Fruit fly (Drosophila melanogaster): ENCODE data around the gene Eig71Ef.

Gene Eig71Ef

dm6 chr3L:15692794-15693532, 35.8 kb upstream of the Eig71Ef start:
- TF ChIP-seq CG32121 (GFP tag; IDR thresholded peaks at IDR 0.05) = no peak
- no peak for TF ChIP-seq CG8301 (tag; optimal IDR thresholded peaks at IDR 0.05)
- TF ChIP-seq CG34367 (tag; optimal IDR thresholded peaks at IDR 0.05) = peak; percentile 9
- peak; percentile 57 for TF ChIP-seq CG14655 (GFP tag; optimal IDR thresholded peaks at IDR 0.05)
- no peak for TF ChIP-seq EcR (GFP tag; optimal IDR thresholded peaks at IDR 0.05)
- no peak for TF ChIP-seq Pif1A (GFP tag; optimal IDR thresholded peaks at IDR 0.05)
- no peak for TF ChIP-seq CG4496 (GFP tag; IDR thresholded peaks at IDR 0.05)
- TF ChIP-seq gl (tag; optimal IDR thresholded peaks at IDR 0.05) = no peak
- peak; percentile 32 for TF ChIP-seq CG17806 (tag; optimal IDR thresholded peaks at IDR 0.05)
- no peak for TF ChIP-seq D1 (tag; optimal IDR thresholded peaks at IDR 0.05)
- TF ChIP-seq Pif1B (GFP tag; optimal IDR thresholded peaks at IDR 0.05) = peak; percentile 25
- no peak for TF ChIP-seq CG12605 (GFP tag; IDR thresholded peaks at IDR 0.05)
- TF ChIP-seq CG10348 (GFP tag; IDR thresholded peaks at IDR 0.05) = no peak
- TF ChIP-seq Ets98B (GFP tag; IDR thresholded peaks at IDR 0.05) = no peak
- no peak for TF ChIP-seq CG13204 (GFP tag; optimal IDR thresholded peaks at IDR 0.05)
- TF ChIP-seq CG15710 (tag; optimal IDR thresholded peaks at IDR 0.05) = peak; percentile 20
- no peak for TF ChIP-seq rn (GFP tag; IDR thresholded peaks at IDR 0.05)
- peak; percentile 4 for TF ChIP-seq Snoo (tag; optimal IDR thresholded peaks at IDR 0.05)
- TF ChIP-seq fd96Ca (GFP tag; IDR thresholded peaks at IDR 0.05) = no peak
- peak; percentile 48 for TF ChIP-seq CG9948 (tag; optimal IDR thresholded peaks at IDR 0.05)
- TF ChIP-seq CG8159 (tag; optimal IDR thresholded peaks at IDR 0.05) = peak; percentile 59

DNA sequence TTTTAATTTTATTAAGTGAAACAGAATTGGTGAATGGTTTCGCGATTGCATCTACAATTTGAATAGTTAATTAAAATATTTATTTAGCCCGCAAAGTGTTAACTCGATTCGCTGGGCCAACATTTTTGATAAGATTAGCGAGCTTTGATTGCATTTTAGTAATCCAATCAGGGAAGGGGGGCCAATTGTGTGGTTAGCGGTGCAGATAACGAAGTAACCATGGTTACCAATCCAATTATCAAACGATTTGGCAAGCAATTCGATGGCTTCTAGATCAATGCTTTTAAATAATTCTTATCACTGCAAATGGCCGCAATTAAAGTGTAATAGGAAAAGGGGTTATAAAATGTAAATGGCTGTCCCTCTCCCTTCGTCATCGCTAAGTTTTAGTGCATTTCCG, 35.2 kb upstream of the Eig71Ef start:
- no peak for TF ChIP-seq CG8159 (tag; optimal IDR thresholded peaks at IDR 0.05)
- no peak for TF ChIP-seq CG17806 (tag; optimal IDR thresholded peaks at IDR 0.05)
- TF ChIP-seq Snoo (tag; optimal IDR thresholded peaks at IDR 0.05) = no peak
- TF ChIP-seq CG9948 (tag; optimal IDR thresholded peaks at IDR 0.05) = no peak
- no peak for TF ChIP-seq Pif1A (GFP tag; optimal IDR thresholded peaks at IDR 0.05)
- TF ChIP-seq CG8301 (tag; optimal IDR thresholded peaks at IDR 0.05) = no peak
- no peak for TF ChIP-seq D1 (tag; optimal IDR thresholded peaks at IDR 0.05)
- no peak for TF ChIP-seq CG12605 (GFP tag; IDR thresholded peaks at IDR 0.05)
- no peak for TF ChIP-seq CG4496 (GFP tag; IDR thresholded peaks at IDR 0.05)
- TF ChIP-seq CG14655 (GFP tag; optimal IDR thresholded peaks at IDR 0.05) = no peak
- TF ChIP-seq CG10348 (GFP tag; IDR thresholded peaks at IDR 0.05) = no peak
- TF ChIP-seq CG32121 (GFP tag; IDR thresholded peaks at IDR 0.05) = no peak
- no peak for TF ChIP-seq fd96Ca (GFP tag; IDR thresholded peaks at IDR 0.05)
- no peak for TF ChIP-seq CG34367 (tag; optimal IDR thresholded peaks at IDR 0.05)
- TF ChIP-seq Pif1B (GFP tag; optimal IDR thresholded peaks at IDR 0.05) = no peak
- TF ChIP-seq rn (GFP tag; IDR thresholded peaks at IDR 0.05) = no peak
- no peak for TF ChIP-seq gl (tag; optimal IDR thresholded peaks at IDR 0.05)
- no peak for TF ChIP-seq Ets98B (GFP tag; IDR thresholded peaks at IDR 0.05)
- TF ChIP-seq CG15710 (tag; optimal IDR thresholded peaks at IDR 0.05) = no peak

DNA sequence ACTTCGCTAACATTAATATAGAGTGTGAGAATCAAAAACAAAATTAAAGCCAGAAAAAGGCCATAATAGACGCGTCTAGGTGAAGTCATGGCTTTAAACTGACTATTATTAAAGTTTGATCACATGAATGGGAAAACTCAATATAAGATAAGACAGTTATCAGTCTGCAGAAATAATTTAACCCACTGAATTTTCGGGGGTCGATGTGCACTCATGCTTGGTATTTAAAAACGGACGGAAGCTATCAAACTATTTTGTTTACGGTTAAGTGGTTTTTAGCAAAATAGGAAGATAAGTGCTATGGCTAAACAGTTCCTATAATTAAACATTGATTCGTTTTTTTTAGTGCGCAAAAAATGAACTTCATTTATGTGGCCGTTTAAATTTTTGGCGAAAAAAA, 34.8 kb upstream of the Eig71Ef start, which contains the start of gene CG34451:
Gene CG34451 (minus strand): TSS at position 101 of the 400 bp plus-strand sequence.
- no peak for TF ChIP-seq CG34367 (tag; optimal IDR thresholded peaks at IDR 0.05)
- no peak for TF ChIP-seq CG15710 (tag; optimal IDR thresholded peaks at IDR 0.05)
- no peak for TF ChIP-seq CG8159 (tag; optimal IDR thresholded peaks at IDR 0.05)
- TF ChIP-seq CG14655 (GFP tag; optimal IDR thresholded peaks at IDR 0.05) = no peak
- TF ChIP-seq CG32121 (GFP tag; IDR thresholded peaks at IDR 0.05) = no peak
- TF ChIP-seq CG10348 (GFP tag; IDR thresholded peaks at IDR 0.05) = no peak
- TF ChIP-seq Pif1B (GFP tag; optimal IDR thresholded peaks at IDR 0.05) = no peak
- TF ChIP-seq CG8301 (tag; optimal IDR thresholded peaks at IDR 0.05) = no peak
- TF ChIP-seq fd96Ca (GFP tag; IDR thresholded peaks at IDR 0.05) = no peak
- no peak for TF ChIP-seq CG17806 (tag; optimal IDR thresholded peaks at IDR 0.05)
- no peak for TF ChIP-seq Pif1A (GFP tag; optimal IDR thresholded peaks at IDR 0.05)
- no peak for TF ChIP-seq rn (GFP tag; IDR thresholded peaks at IDR 0.05)
- no peak for TF ChIP-seq CG12605 (GFP tag; IDR thresholded peaks at IDR 0.05)

dm6 chr3L:15690711-15691591, 33.8 kb upstream of the Eig71Ef start:
- peak; percentile 39 for TF ChIP-seq EcR (GFP tag; optimal IDR thresholded peaks at IDR 0.05)
- TF ChIP-seq CG10348 (GFP tag; IDR thresholded peaks at IDR 0.05) = no peak

DNA sequence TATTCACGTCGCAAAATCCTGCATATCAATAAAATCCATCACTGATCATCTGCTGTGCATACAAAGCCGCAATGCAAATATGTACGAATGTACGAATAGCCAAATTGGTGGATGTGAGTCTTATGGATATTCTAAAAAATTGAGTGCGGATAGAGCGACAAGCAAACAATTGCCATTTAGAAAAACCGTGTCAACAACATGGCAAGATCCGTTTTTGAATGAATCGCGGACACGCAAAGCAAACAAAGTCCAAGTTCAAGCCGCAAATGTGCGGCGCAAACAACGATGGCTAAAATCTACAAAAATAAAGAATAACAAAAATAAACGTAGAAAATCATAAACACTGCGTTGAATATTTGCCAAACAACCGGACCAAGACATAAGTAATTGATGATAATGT, 32.3 kb upstream of the Eig71Ef start:
- TF ChIP-seq Pif1B (GFP tag; optimal IDR thresholded peaks at IDR 0.05) (no peak), Snoo (tag; optimal IDR thresholded peaks at IDR 0.05) (no peak), CG8159 (tag; optimal IDR thresholded peaks at IDR 0.05) (no peak)

DNA sequence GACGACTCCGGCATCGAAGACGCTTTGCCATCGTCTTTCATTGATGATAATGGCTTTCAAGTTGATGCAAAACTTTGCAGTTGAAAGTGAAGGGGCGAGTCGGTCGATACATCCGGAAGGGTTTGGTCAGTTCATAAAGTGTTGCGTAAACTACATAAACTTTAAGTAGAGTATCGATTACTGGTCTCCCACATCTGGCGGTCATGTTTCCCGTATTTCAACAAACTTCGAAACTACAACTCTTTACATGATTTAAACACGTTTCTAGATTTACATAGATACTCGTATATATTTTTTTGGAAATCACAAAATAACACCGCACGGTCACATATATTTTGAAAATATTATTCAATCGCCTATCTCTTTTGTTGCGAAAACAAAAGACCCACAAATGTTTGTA, 30.6 kb upstream of the Eig71Ef start, which contains the start of gene CG34452:
Gene CG34452 (minus strand): TSS at position 101 of the 400 bp plus-strand sequence.
- TF ChIP-seq CG8159 (tag; optimal IDR thresholded peaks at IDR 0.05) (no peak), CG34367 (tag; optimal IDR thresholded peaks at IDR 0.05) (no peak)
